Fruit fly (Drosophila melanogaster) whole organism, embryonic: ENCODE results near the gene lili.

Source experiments
- Abd-B ChIP-seq: fragments of 200-800 bp; sonication (Bioruptor generic); optimal IDR thresholded peaks from 2 replicates; lab custom pipeline; 2018; ENCODE audit warnings: missing biosample characterization, mild to moderate bottlenecking, missing genetic modification characterization, moderate library complexity
- Bgb ChIP-seq: fragments of 200-800 bp; sonication (Bioruptor generic); IDR thresholded peaks from 2 replicates; pipeline ENCODE4 v1.3.6; 2022; ENCODE audit warnings: missing biosample characterization, missing genetic modification characterization; ENCODE audit not compliant: partially characterized antibody
- Bteb2 ChIP-seq: fragments of 200-800 bp; sonication (Bioruptor generic); optimal IDR thresholded peaks from 2 replicates; lab custom pipeline; 2016; ENCODE audit warnings: missing biosample characterization, missing genetic modification characterization
- C15 ChIP-seq: fragments of 200-800 bp; sonication (Bioruptor generic); IDR thresholded peaks from 3 replicates; pipeline ENCODE4 v1.3.6; 2022; ENCODE audit warnings: missing biosample characterization, missing genetic modification characterization
- CG10462 ChIP-seq: fragments of 200-800 bp; sonication (Bioruptor generic); optimal IDR thresholded peaks from 2 replicates; lab custom pipeline; 2016; ENCODE audit warnings: missing biosample characterization, missing genetic modification characterization
- CG11247 ChIP-seq: fragments of 200-800 bp; sonication (Bioruptor generic); IDR thresholded peaks from 2 replicates; pipeline ENCODE4 v1.3.6; 2022; ENCODE audit warnings: missing biosample characterization, missing genetic modification characterization
- CG14441 ChIP-seq: fragments of 200-800 bp; sonication (Bioruptor generic); IDR thresholded peaks from 2 replicates; pipeline ENCODE4 v1.3.6; 2022; ENCODE audit warnings: missing biosample characterization, missing genetic modification characterization
- CG14965 ChIP-seq: fragments of 200-800 bp; sonication (Bioruptor generic); optimal IDR thresholded peaks from 2 replicates; lab custom pipeline; 2016; ENCODE audit warnings: missing biosample characterization, missing genetic modification characterization, borderline replicate concordance
- CG16863 ChIP-seq: fragments of 200-800 bp; sonication (Bioruptor generic); optimal IDR thresholded peaks from 3 replicates; lab custom pipeline; 2016; ENCODE audit warnings: missing biosample characterization, missing genetic modification characterization
- CG3065 ChIP-seq: fragments of 200-800 bp; sonication (Bioruptor generic); optimal IDR thresholded peaks from 2 replicates; lab custom pipeline; 2016; ENCODE audit warnings: missing biosample characterization, missing genetic modification characterization
- CG31365 ChIP-seq: fragments of 200-800 bp; sonication (Bioruptor generic); optimal IDR thresholded peaks from 2 replicates; lab custom pipeline; 2018; ENCODE audit warnings: missing biosample characterization, mild to moderate bottlenecking, missing genetic modification characterization
- CG34224 ChIP-seq: fragments of 200-800 bp; sonication (Bioruptor generic); IDR thresholded peaks from 3 replicates; pipeline ENCODE4 v1.3.6; 2022; ENCODE audit warnings: missing biosample characterization, missing genetic modification characterization; ENCODE audit not compliant: partially characterized antibody
- CG34376 ChIP-seq: fragments of 200-800 bp; sonication (Bioruptor generic); optimal IDR thresholded peaks from 2 replicates; lab custom pipeline; 2018; ENCODE audit warnings: missing biosample characterization, mild to moderate bottlenecking, missing genetic modification characterization
- CG6813 ChIP-seq: fragments of 200-800 bp; sonication (Bioruptor generic); optimal IDR thresholded peaks from 2 replicates; lab custom pipeline; 2017; ENCODE audit warnings: missing biosample characterization, missing genetic modification characterization, mild to moderate bottlenecking, moderate library complexity, missing genetic modification reagents
- CG8924 ChIP-seq: fragments of 200-800 bp; optimal IDR thresholded peaks from 3 replicates; lab custom pipeline; 2019; ENCODE audit warnings: missing biosample characterization, mild to moderate bottlenecking, missing genetic modification characterization, moderate library complexity
- CG9437 ChIP-seq: fragments of 200-800 bp; sonication (Bioruptor generic); optimal IDR thresholded peaks from 2 replicates; lab custom pipeline; 2018; ENCODE audit warnings: missing biosample characterization, mild to moderate bottlenecking, missing genetic modification characterization
- CG9932 ChIP-seq: fragments of 200-800 bp; sonication (Bioruptor generic); IDR thresholded peaks from 2 replicates; pipeline ENCODE4 v1.3.6; 2022; ENCODE audit warnings: missing biosample characterization, missing genetic modification characterization
- E2f2 ChIP-seq: fragments of 200-800 bp; sonication (Bioruptor generic); IDR thresholded peaks from 2 replicates; pipeline ENCODE4 v1.3.6; 2022; ENCODE audit warnings: missing biosample characterization, missing genetic modification characterization
- HLHmδ ChIP-seq: fragments of 200-800 bp; sonication (Bioruptor generic); optimal IDR thresholded peaks from 2 replicates; lab custom pipeline; 2018; ENCODE audit warnings: missing biosample characterization, mild to moderate bottlenecking, missing genetic modification characterization, moderate library complexity
- Hey ChIP-seq: fragments of 200-800 bp; sonication (Bioruptor generic); optimal IDR thresholded peaks from 3 replicates; lab custom pipeline; 2018; ENCODE audit warnings: missing biosample characterization, mild to moderate bottlenecking, missing genetic modification characterization
- Kr ChIP-seq: fragments of 200-800 bp; sonication (Bioruptor generic); optimal IDR thresholded peaks from 2 replicates; lab custom pipeline; 2017; ENCODE audit warnings: missing biosample characterization, mild to moderate bottlenecking, missing genetic modification characterization
- MBD-R2 ChIP-seq: fragments of 200-800 bp; sonication (Bioruptor generic); IDR thresholded peaks from 2 replicates; pipeline ENCODE4 v1.3.6; 2022; ENCODE audit warnings: missing biosample characterization, missing genetic modification characterization
- Meics ChIP-seq: fragments of 200-800 bp; sonication (Bioruptor generic); optimal IDR thresholded peaks from 2 replicates; lab custom pipeline; 2017; ENCODE audit warnings: missing biosample characterization, mild to moderate bottlenecking, missing genetic modification characterization
- Mes4 ChIP-seq: fragments of 200-800 bp; sonication (Bioruptor generic); optimal IDR thresholded peaks from 2 replicates; lab custom pipeline; 2016; ENCODE audit warnings: missing biosample characterization, missing genetic modification characterization
- Mrtf ChIP-seq: fragments of 200-800 bp; sonication (Bioruptor generic); IDR thresholded peaks from 3 replicates; pipeline ENCODE4 v1.3.6; 2022; ENCODE audit warnings: missing biosample characterization, missing genetic modification characterization
- NfI ChIP-seq: fragments of 200-800 bp; sonication (Bioruptor generic); optimal IDR thresholded peaks from 3 replicates; lab custom pipeline; 2018; ENCODE audit warnings: missing biosample characterization, mild to moderate bottlenecking, missing genetic modification characterization, moderate library complexity
- Opbp ChIP-seq: fragments of 200-800 bp; sonication (Bioruptor generic); IDR thresholded peaks from 3 replicates; pipeline ENCODE4 v1.3.6; 2022; ENCODE audit warnings: missing biosample characterization, missing genetic modification characterization; ENCODE audit not compliant: partially characterized antibody
- abd-A ChIP-seq: fragments of 200-800 bp; sonication (Bioruptor generic); optimal IDR thresholded peaks from 3 replicates; lab custom pipeline; 2019; ENCODE audit warnings: missing biosample characterization, mild to moderate bottlenecking, missing genetic modification characterization, moderate library complexity
- ac ChIP-seq: fragments of 200-800 bp; sonication (Bioruptor generic); optimal IDR thresholded peaks from 3 replicates; lab custom pipeline; 2017; ENCODE audit warnings: missing biosample characterization, mild to moderate bottlenecking, missing genetic modification characterization
- bcd ChIP-seq: fragments of 200-800 bp; sonication (Bioruptor generic); optimal IDR thresholded peaks from 2 replicates; lab custom pipeline; 2017; ENCODE audit warnings: missing biosample characterization, mild to moderate bottlenecking, missing genetic modification characterization
- chn ChIP-seq: fragments of 200-800 bp; sonication (Bioruptor generic); optimal IDR thresholded peaks from 2 replicates; lab custom pipeline; 2016; ENCODE audit warnings: missing biosample characterization, missing genetic modification characterization
- crc ChIP-seq: fragments of 200-800 bp; sonication (Bioruptor generic); optimal IDR thresholded peaks from 2 replicates; lab custom pipeline; 2016; ENCODE audit warnings: missing biosample characterization, missing genetic modification characterization
- crol ChIP-seq: fragments of 200-800 bp; sonication (Bioruptor generic); IDR thresholded peaks from 2 replicates; pipeline ENCODE4 v1.3.6; 2022; ENCODE audit warnings: missing biosample characterization, missing genetic modification characterization
- cwo ChIP-seq: fragments of 200-800 bp; sonication (Bioruptor generic); optimal IDR thresholded peaks from 3 replicates; lab custom pipeline; 2017; ENCODE audit warnings: missing biosample characterization, missing genetic modification characterization, mild to moderate bottlenecking, moderate library complexity, missing genetic modification reagents
- dmrt99B ChIP-seq: fragments of 200-800 bp; sonication (Bioruptor generic); optimal IDR thresholded peaks from 2 replicates; lab custom pipeline; 2018; ENCODE audit warnings: missing biosample characterization, mild to moderate bottlenecking, missing genetic modification characterization, moderate library complexity
- ewg ChIP-seq: fragments of 200-800 bp; sonication (Bioruptor generic); optimal IDR thresholded peaks from 3 replicates; lab custom pipeline; 2017; ENCODE audit warnings: mild to moderate bottlenecking, missing biosample characterization, missing genetic modification reagents, missing genetic modification characterization
- gcm ChIP-seq: fragments of 200-800 bp; sonication (Bioruptor generic); optimal IDR thresholded peaks from 2 replicates; lab custom pipeline; 2019; ENCODE audit warnings: missing biosample characterization, mild to moderate bottlenecking, missing genetic modification characterization, moderate library complexity
- insv ChIP-seq, 2 experiments: fragments of 200-800 bp; sonication (Bioruptor generic); optimal IDR thresholded peaks; 3 replicates each; lab custom pipeline; 2016 to 2018; ENCODE audit warnings: missing biosample characterization in 2 of 2, missing genetic modification characterization in 2 of 2
- jumu ChIP-seq: fragments of 200-800 bp; sonication (Bioruptor generic); optimal IDR thresholded peaks from 3 replicates; lab custom pipeline; 2016; ENCODE audit warnings: missing biosample characterization, missing genetic modification characterization
- lov ChIP-seq, 2 experiments: fragments of 200-800 bp in 1 of 2; fragments of >200 bp in 1 of 2; sonication (Bioruptor generic) in 1 of 2; IDR thresholded peaks in 1 of 2; optimal IDR thresholded peaks in 1 of 2; 2 replicates in 1 of 2; 3 replicates in 1 of 2; pipeline versions ENCODE4 v1.3.6 to Lab custom; 2017 to 2022; ENCODE audit warnings: missing biosample characterization in 1 of 2, missing genetic modification characterization in 1 of 2
- maf-S ChIP-seq: fragments of 200-800 bp; sonication (Bioruptor generic); optimal IDR thresholded peaks from 2 replicates; lab custom pipeline; 2016; ENCODE audit warnings: missing biosample characterization, missing genetic modification characterization
- mam ChIP-seq: fragments of 200-800 bp; sonication (Bioruptor generic); optimal IDR thresholded peaks from 3 replicates; lab custom pipeline; 2016; ENCODE audit warnings: missing biosample characterization, missing genetic modification characterization
- pros ChIP-seq: fragments of 200-800 bp; sonication (Bioruptor generic); optimal IDR thresholded peaks from 3 replicates; lab custom pipeline; 2019; ENCODE audit warnings: missing biosample characterization, mild to moderate bottlenecking, missing genetic modification characterization, moderate library complexity
- run ChIP-seq: fragments of 200-800 bp; sonication (Bioruptor generic); optimal IDR thresholded peaks from 3 replicates; lab custom pipeline; 2018; ENCODE audit warnings: missing biosample characterization, mild to moderate bottlenecking, missing genetic modification characterization
- sens-2 ChIP-seq: fragments of 200-800 bp; sonication (Bioruptor generic); IDR thresholded peaks from 2 replicates; pipeline ENCODE4 v1.3.6; 2022; ENCODE audit warnings: missing biosample characterization, missing genetic modification characterization
- sima ChIP-seq: fragments of 200-800 bp; sonication (Bioruptor generic); optimal IDR thresholded peaks from 2 replicates; lab custom pipeline; 2016; ENCODE audit warnings: missing biosample characterization, missing genetic modification characterization
- ttk ChIP-seq: fragments of 200-800 bp; sonication (Bioruptor generic); IDR thresholded peaks from 2 replicates; pipeline ENCODE4 v2.1.2; 2022; ENCODE audit warnings: missing biosample characterization, missing genetic modification characterization
- zfh1 ChIP-seq: fragments of 200-800 bp; sonication (Bioruptor generic); IDR thresholded peaks from 3 replicates; pipeline ENCODE4 v1.3.6; 2022; ENCODE audit warnings: missing biosample characterization, missing genetic modification characterization

Gene lili

dm6 chr3R:24768538-24769401, 45.0 kb downstream of the lili start, which contains the start of gene CG13631 (continued):
- peak; percentile 68 for TF ChIP-seq Meics (GFP tag; lab: Kevin White, UChicago)
- peak; percentile 95 for TF ChIP-seq CG8924 (tag; lab: Kevin White, UChicago)
- peak; percentile 74 for TF ChIP-seq CG11247 (GFP tag; lab: Robert Waterston, UW)
- peak; percentile 4 for TF ChIP-seq CG34376
- peak; percentile 83 for TF ChIP-seq CG3065 (GFP tag; lab: Kevin White, UChicago)
- peak; percentile 86 for TF ChIP-seq crc (GFP tag; lab: Kevin White, UChicago)
- TF ChIP-seq CG14965 (GFP tag; lab: Kevin White, UChicago): peak; percentile 70
- TF ChIP-seq Bgb (GFP tag; lab: Robert Waterston, UW): no peak
- TF ChIP-seq jumu (GFP tag; lab: Kevin White, UChicago): peak; percentile 95
- TF ChIP-seq Kr (GFP tag; lab: Kevin White, UChicago): no peak
- peak; percentile 29; the same call in 1 of the 2 replicates for TF ChIP-seq MBD-R2
- no peak for TF ChIP-seq Opbp (GFP tag; lab: Robert Waterston, UW)
- peak; percentile 50; the same call in 1 of the 3 replicates for TF ChIP-seq C15 (GFP tag; lab: Robert Waterston, UW)
- peak; percentile 96 for TF ChIP-seq zfh1 (GFP tag; lab: Robert Waterston, UW)
- no peak for TF ChIP-seq lov (optimal IDR thresholded peaks at IDR 0.05; lab: Kevin White, UChicago)
- peak; percentile 87 for TF ChIP-seq lov (GFP tag; IDR thresholded peaks at IDR 0.05; lab: Robert Waterston, UW)
- TF ChIP-seq dmrt99B (tag; lab: Kevin White, UChicago): peak; percentile 98
- TF ChIP-seq Mes4 (GFP tag; lab: Kevin White, UChicago): peak; percentile 96
- peak; percentile 97 for TF ChIP-seq crol (GFP tag; lab: Robert Waterston, UW)
- TF ChIP-seq Abd-B: peak; percentile 93
- peak in 1 of 2 experiments; percentile 27 for TF ChIP-seq insv (GFP tag; optimal IDR thresholded peaks at IDR 0.05; lab: Kevin White, UChicago)
- peak; percentile 96 for TF ChIP-seq ewg (GFP tag; lab: Kevin White, UChicago)
- peak; percentile 65 for TF ChIP-seq E2f2
- TF ChIP-seq CG10462 (GFP tag; lab: Kevin White, UChicago): peak; percentile 96
- TF ChIP-seq NfI (GFP tag; lab: Kevin White, UChicago): peak; percentile 91
- TF ChIP-seq CG6813 (GFP tag; lab: Kevin White, UChicago): peak; percentile 83
- peak; percentile 66 for TF ChIP-seq CG31365 (tag; lab: Kevin White, UChicago)
- TF ChIP-seq chn: peak; percentile 94
- TF ChIP-seq sima (GFP tag; lab: Kevin White, UChicago): peak; percentile 76
- TF ChIP-seq CG9437 (GFP tag; lab: Kevin White, UChicago): peak; percentile 90
- peak; percentile 94 for TF ChIP-seq gcm (GFP tag; lab: Kevin White, UChicago)
- TF ChIP-seq Hey: peak; percentile 51
- peak; percentile 43 for TF ChIP-seq ac (GFP tag; lab: Kevin White, UChicago)
- 0 out of 2 replicates have a peak, but pooled peaks have one; percentile 12 for TF ChIP-seq CG9932 (GFP tag; lab: Robert Waterston, UW)
- no peak for TF ChIP-seq pros
- TF ChIP-seq abd-A (tag; lab: Kevin White, UChicago): no peak
- peak; percentile 85 for TF ChIP-seq maf-S
- TF ChIP-seq run (tag; lab: Kevin White, UChicago): peak; percentile 91
- TF ChIP-seq HLHmδ (GFP tag; lab: Kevin White, UChicago): no peak
- TF ChIP-seq bcd (GFP tag; lab: Kevin White, UChicago): peak; percentile 96
- peak; percentile 96 for TF ChIP-seq CG16863
- peak; percentile 85 for TF ChIP-seq Bteb2 (GFP tag; lab: Kevin White, UChicago)
- peak; percentile 88 for TF ChIP-seq sens-2 (GFP tag; lab: Robert Waterston, UW)
- TF ChIP-seq cwo (GFP tag; lab: Kevin White, UChicago): peak; percentile 73
- peak; percentile 96 for TF ChIP-seq ttk (GFP tag; lab: Robert Waterston, UW)
- peak; percentile 88 for TF ChIP-seq CG14441 (GFP tag; lab: Robert Waterston, UW)
- peak; percentile 85 for TF ChIP-seq mam
- TF ChIP-seq CG34224 (GFP tag; lab: Robert Waterston, UW): no peak
- peak; percentile 86 for TF ChIP-seq Mrtf (GFP tag; lab: Robert Waterston, UW)
